Worm (Caenorhabditis elegans): Measurements from ENCODE around the gene F19C7.4.

Gene F19C7.4

DNA sequence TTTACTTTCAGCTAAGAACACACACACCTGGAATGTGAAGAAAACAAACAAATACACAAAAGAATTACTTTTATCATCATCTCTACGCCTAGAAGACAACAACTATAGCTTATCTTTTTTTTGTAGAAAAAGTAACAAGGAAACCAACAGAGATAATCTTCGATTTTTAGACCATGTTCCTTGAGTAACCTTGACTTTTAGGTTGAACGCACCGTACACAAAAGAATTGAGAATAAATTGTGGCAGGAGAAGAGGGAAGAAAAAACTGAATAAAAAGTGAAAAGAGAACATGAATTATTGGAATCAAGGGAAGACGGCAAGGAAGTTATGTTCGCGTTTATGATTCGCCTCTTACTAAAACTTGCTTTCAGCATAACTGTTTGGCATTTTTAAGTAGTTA, 38.3 kb downstream of the F19C7.4 start:
- TF ChIP-seq nhr-80 (tag; optimal IDR thresholded peaks at IDR 0.05) (no peak), ztf-26 (tag; optimal IDR thresholded peaks at IDR 0.05) (peak; percentile 18)

DNA sequence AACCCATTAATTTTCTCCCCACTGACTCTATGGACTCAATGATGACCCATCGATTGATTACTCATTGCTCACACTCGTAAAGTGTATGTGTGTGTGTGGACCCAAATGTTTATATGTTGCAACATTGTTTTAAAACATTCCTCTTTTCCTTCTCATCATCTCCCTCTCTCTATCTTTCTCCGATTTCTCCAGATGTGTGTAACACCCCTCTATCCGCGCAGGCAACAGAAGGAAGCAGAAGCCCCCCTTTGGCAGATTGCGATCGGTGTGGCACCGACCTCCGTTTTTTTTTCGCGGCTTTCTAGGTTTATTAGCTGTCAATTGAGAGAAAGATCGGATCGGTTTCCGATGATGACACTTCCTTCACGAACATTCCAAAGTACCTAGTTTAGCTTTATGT, 40.9 kb downstream of the F19C7.4 start:
- TF ChIP-seq repo-1 (tag; optimal IDR thresholded peaks at IDR 0.05) = no peak
- no peak for TF ChIP-seq B0261.1 (tag; optimal IDR thresholded peaks at IDR 0.05)
- TF ChIP-seq lin-40 (tag; optimal IDR thresholded peaks at IDR 0.05) = no peak
- TF ChIP-seq F49E8.2 (tag; optimal IDR thresholded peaks at IDR 0.05; ENCODE audit: insufficient read depth) = no peak
- TF ChIP-seq hsf-1 (GFP tag; IDR thresholded peaks at IDR 0.05) = no peak
- TF ChIP-seq atf-7 (tag; optimal IDR thresholded peaks at IDR 0.05) = no peak
- no peak for TF ChIP-seq ztf-25 (GFP tag; IDR thresholded peaks at IDR 0.05)
- TF ChIP-seq ZK185.1 (tag; optimal IDR thresholded peaks at IDR 0.05; ENCODE audit: poor library complexity, severe bottlenecking) = no peak
- TF ChIP-seq ama-1 (optimal IDR thresholded peaks at IDR 0.05) = no peak
- TF ChIP-seq ama-1 (GFP tag; optimal IDR thresholded peaks at IDR 0.05) = no peak
- no peak for TF ChIP-seq lin-35 (GFP tag; optimal IDR thresholded peaks at IDR 0.05)
- TF ChIP-seq mcd-1 (GFP tag; IDR thresholded peaks at IDR 0.05) = no peak
- no peak for TF ChIP-seq ccch-3 (GFP tag; optimal IDR thresholded peaks at IDR 0.05)
- no peak for TF ChIP-seq nfyb-1 (GFP tag; IDR thresholded peaks at IDR 0.05)

DNA sequence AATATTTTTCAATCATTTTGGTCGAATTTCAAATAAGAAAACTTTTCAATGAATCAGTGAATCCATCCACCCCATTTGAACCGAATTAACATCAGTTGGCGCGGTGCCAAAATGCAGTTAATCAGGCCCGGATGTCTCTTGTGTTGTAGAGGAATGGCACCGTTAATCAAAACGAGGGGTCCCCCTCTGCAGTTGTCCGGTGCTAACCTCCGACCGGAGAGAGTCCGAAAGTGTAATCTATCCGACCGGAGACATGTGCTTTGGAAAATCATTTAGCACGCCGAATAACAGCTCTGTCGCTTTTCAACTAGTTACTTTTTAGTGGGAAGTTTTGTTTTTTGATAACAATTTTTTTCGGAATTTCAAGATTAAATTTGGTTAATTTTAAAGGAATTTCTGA, 42.6 kb downstream of the F19C7.4 start:
- TF ChIP-seq madf-10 (tag; optimal IDR thresholded peaks at IDR 0.05) (no peak), akir-1 (GFP tag; optimal IDR thresholded peaks at IDR 0.05) (no peak), repo-1 (tag; optimal IDR thresholded peaks at IDR 0.05) (no peak), F39B2.1 (GFP tag; IDR thresholded peaks at IDR 0.05) (no peak), hsf-1 (GFP tag; IDR thresholded peaks at IDR 0.05) (no peak), mxl-1 (tag; optimal IDR thresholded peaks at IDR 0.05) (no peak), F52B5.7 (tag; optimal IDR thresholded peaks at IDR 0.05) (no peak), D2030.7 (GFP tag; IDR thresholded peaks at IDR 0.05) (no peak), ama-1 (optimal IDR thresholded peaks at IDR 0.05) (no peak), ama-1 (GFP tag; optimal IDR thresholded peaks at IDR 0.05) (no peak), B0261.1 (tag; optimal IDR thresholded peaks at IDR 0.05) (no peak), ets-4 (GFP tag; optimal IDR thresholded peaks at IDR 0.05) (no peak), nfyb-1 (GFP tag; IDR thresholded peaks at IDR 0.05) (no peak), zfh-2 (GFP tag; conservative IDR thresholded peaks at IDR 0.05) (no peak), nfya-1 (tag; optimal IDR thresholded peaks at IDR 0.05; ENCODE audit: borderline replicate concordance, insufficient read depth) (no peak), hlh-26 (GFP tag; conservative IDR thresholded peaks at IDR 0.05) (no peak), sea-2 (GFP tag; IDR thresholded peaks at IDR 0.05) (no peak)

DNA sequence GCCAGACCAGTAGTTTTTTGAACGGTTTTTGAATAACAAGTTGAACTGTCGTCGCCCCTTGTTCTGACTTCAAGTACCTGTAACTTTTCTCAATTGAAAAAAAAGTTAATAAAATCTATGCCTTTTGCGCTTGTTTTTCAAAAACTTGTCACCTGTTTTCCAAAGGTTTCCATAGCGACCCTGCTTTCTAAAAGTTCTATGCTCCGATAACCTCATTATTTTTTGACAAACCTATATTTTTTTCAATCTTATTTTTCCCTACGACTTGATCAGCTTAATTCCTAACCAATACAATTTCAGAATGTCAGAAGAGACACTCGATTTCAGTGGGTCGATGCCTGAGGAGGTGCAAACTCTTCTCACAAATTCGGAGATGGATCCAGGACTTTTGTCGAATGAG, 44.7 kb downstream of the F19C7.4 start, which contains the start of gene F29B9.8:
TSS of gene F29B9.8 (plus strand) at position 301 of the 400 bp plus-strand sequence.
- TF ChIP-seq akir-1 (GFP tag; optimal IDR thresholded peaks at IDR 0.05) (no peak), lsy-27 (tag; optimal IDR thresholded peaks at IDR 0.05; ENCODE audit: borderline replicate concordance, insufficient read depth) (no peak), B0019.2 (GFP tag; conservative IDR thresholded peaks at IDR 0.05) (no peak), hrde-1 (tag; optimal IDR thresholded peaks at IDR 0.05; ENCODE audit: borderline replicate concordance) (no peak), hsf-1 (GFP tag; IDR thresholded peaks at IDR 0.05) (no peak)

DNA sequence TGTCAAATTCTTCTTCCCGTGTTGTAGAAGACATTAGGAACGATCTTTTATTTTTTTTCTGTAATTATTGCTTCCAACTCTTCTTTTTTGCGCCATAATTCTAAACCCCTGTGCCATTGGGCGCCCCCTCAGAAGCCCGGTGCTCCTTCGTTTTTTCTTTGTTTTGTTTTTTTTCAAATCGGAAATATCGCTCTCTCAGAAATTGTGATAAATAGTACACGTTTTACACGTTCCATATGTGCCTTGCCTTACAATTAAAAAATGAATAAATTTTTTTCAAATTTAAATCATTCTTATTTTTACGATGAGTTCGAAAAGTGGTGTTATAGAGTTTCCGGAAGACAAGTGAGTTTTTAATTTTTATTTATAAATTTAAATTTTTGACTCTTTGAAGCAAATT, 46.8 kb downstream of the F19C7.4 start, which contains the start of gene F29B9.7:
TSS of gene F29B9.7 (plus strand) at position 301 of the 400 bp plus-strand sequence.
- no peak for TF ChIP-seq mel-28 (tag; optimal IDR thresholded peaks at IDR 0.05; ENCODE audit: borderline replicate concordance)
- no peak for TF ChIP-seq hsf-1 (GFP tag; IDR thresholded peaks at IDR 0.05)
- no peak for TF ChIP-seq snpc-1.3 (tag; optimal IDR thresholded peaks at IDR 0.05; ENCODE audit: insufficient read depth)
- TF ChIP-seq dox-1 (GFP tag; IDR thresholded peaks at IDR 0.05) = no peak
- no peak for TF ChIP-seq fkh-3 (tag; optimal IDR thresholded peaks at IDR 0.05)
- TF ChIP-seq T26A5.8 (tag; optimal IDR thresholded peaks at IDR 0.05) = no peak
- TF ChIP-seq ztf-25 (GFP tag; IDR thresholded peaks at IDR 0.05) = no peak
- no peak for TF ChIP-seq unc-62 (GFP tag; optimal IDR thresholded peaks at IDR 0.05)
- TF ChIP-seq nfya-2 (GFP tag; IDR thresholded peaks at IDR 0.05) = no peak
- no peak for TF ChIP-seq unc-130 (GFP tag; optimal IDR thresholded peaks at IDR 0.05)
- TF ChIP-seq rpc-1 (optimal IDR thresholded peaks at IDR 0.05) = no peak
- TF ChIP-seq rpc-1 (tag; optimal IDR thresholded peaks at IDR 0.05) = no peak
- TF ChIP-seq athp-1 (tag; optimal IDR thresholded peaks at IDR 0.05) = no peak
- TF ChIP-seq pbrm-1 (GFP tag; IDR thresholded peaks at IDR 0.05) = no peak
- TF ChIP-seq ceh-79 (tag; optimal IDR thresholded peaks at IDR 0.05) = no peak
- no peak for TF ChIP-seq mxl-1 (tag; optimal IDR thresholded peaks at IDR 0.05)
- TF ChIP-seq madf-6 (GFP tag; IDR thresholded peaks at IDR 0.05) = no peak
